Worm (Caenorhabditis elegans) whole organism, L2 larva: ENCODE results near the gene cpn-2.

ENCODE experiments used
- nhr-11 ChIP-seq: fragments of 150-350 bp; optimal IDR thresholded peaks from 2 replicates; lab custom pipeline; 2014; ENCODE audit warnings: missing biosample characterization, missing genetic modification characterization
- sem-4 ChIP-seq: fragments of 150-350 bp; optimal IDR thresholded peaks from 2 replicates; lab custom pipeline; 2014; ENCODE audit warnings: missing biosample characterization, missing genetic modification reagents, missing genetic modification characterization

ce11 chrII:320783-321182, 16.8 kb upstream of the cpn-2 start:
- TF ChIP-seq nhr-11 (tag; lab: Kevin White, UChicago) (no peak), sem-4 (tag; lab: Kevin White, UChicago) (no peak)
